Fruit fly (Drosophila melanogaster) whole organism, embryonic: ENCODE results near the gene HIPP1.
A peak's percentile ranks its signal among the peaks of the same experiment; 100 is the strongest.

Experiments used
- Ada2b ChIP-seq: fragments of 200-800 bp; sonication (Bioruptor generic); IDR thresholded peaks from 2 replicates; pipeline ENCODE4 v1.3.6; 2022; ENCODE audit warnings: missing biosample characterization, missing genetic modification characterization
- BEAF-32 ChIP-seq: fragments of 200-800 bp; sonication (Bioruptor generic); optimal IDR thresholded peaks from 3 replicates; lab custom pipeline; 2017; ENCODE audit warnings: missing biosample characterization, missing genetic modification characterization, mild to moderate bottlenecking, moderate library complexity, missing genetic modification reagents
- Bteb2 ChIP-seq: fragments of 200-800 bp; sonication (Bioruptor generic); optimal IDR thresholded peaks from 2 replicates; lab custom pipeline; 2016; ENCODE audit warnings: missing biosample characterization, missing genetic modification characterization
- C15 ChIP-seq: fragments of 200-800 bp; sonication (Bioruptor generic); IDR thresholded peaks from 3 replicates; pipeline ENCODE4 v1.3.6; 2022; ENCODE audit warnings: missing biosample characterization, missing genetic modification characterization
- CG10147 ChIP-seq: fragments of 200-800 bp; sonication (Bioruptor generic); optimal IDR thresholded peaks from 2 replicates; lab custom pipeline; 2019; ENCODE audit warnings: missing biosample characterization, mild to moderate bottlenecking, missing genetic modification characterization, moderate library complexity
- CG11504 ChIP-seq: fragments of 200-800 bp; sonication (Bioruptor generic); optimal IDR thresholded peaks from 3 replicates; lab custom pipeline; 2019; ENCODE audit warnings: missing biosample characterization, mild to moderate bottlenecking, missing genetic modification characterization, moderate library complexity
- CG12155 ChIP-seq: fragments of 200-800 bp; sonication (Bioruptor generic); optimal IDR thresholded peaks from 3 replicates; lab custom pipeline; 2016; ENCODE audit warnings: missing biosample characterization, missing genetic modification characterization
- CG12942 ChIP-seq: fragments of 200-800 bp; sonication (Bioruptor generic); optimal IDR thresholded peaks from 3 replicates; lab custom pipeline; 2016; ENCODE audit warnings: missing biosample characterization, missing genetic modification characterization
- CG14710 ChIP-seq: fragments of 200-800 bp; sonication (Bioruptor generic); optimal IDR thresholded peaks from 3 replicates; lab custom pipeline; 2019; ENCODE audit warnings: missing biosample characterization, mild to moderate bottlenecking, missing genetic modification characterization, moderate library complexity
- CG17361 ChIP-seq: fragments of 200-800 bp; sonication (Bioruptor generic); IDR thresholded peaks from 3 replicates; pipeline ENCODE4 v1.3.6; 2022; ENCODE audit warnings: missing biosample characterization, missing genetic modification characterization
- CG1832 ChIP-seq: fragments of 200-800 bp; sonication (Bioruptor generic); optimal IDR thresholded peaks from 2 replicates; lab custom pipeline; 2017; ENCODE audit warnings: missing biosample characterization, mild to moderate bottlenecking, missing genetic modification characterization, inconsistent platforms
- CG33557 ChIP-seq: fragments of 200-800 bp; sonication (Bioruptor generic); optimal IDR thresholded peaks from 2 replicates; lab custom pipeline; 2019; ENCODE audit warnings: missing biosample characterization, mild to moderate bottlenecking, missing genetic modification characterization, moderate library complexity
- CG34376 ChIP-seq: fragments of 200-800 bp; sonication (Bioruptor generic); optimal IDR thresholded peaks from 2 replicates; lab custom pipeline; 2018; ENCODE audit warnings: missing biosample characterization, mild to moderate bottlenecking, missing genetic modification characterization
- CG5245 ChIP-seq: fragments of 200-800 bp; sonication (Bioruptor generic); optimal IDR thresholded peaks from 3 replicates; lab custom pipeline; 2016; ENCODE audit warnings: missing biosample characterization, missing genetic modification characterization
- CG6689 ChIP-seq: fragments of 200-800 bp; sonication (Bioruptor generic); IDR thresholded peaks from 2 replicates; pipeline ENCODE4 v1.3.6; 2022; ENCODE audit warnings: missing biosample characterization, missing genetic modification characterization
- CG7271 ChIP-seq: fragments of 200-800 bp; sonication (Bioruptor generic); optimal IDR thresholded peaks from 2 replicates; lab custom pipeline; 2018; ENCODE audit warnings: missing biosample characterization, mild to moderate bottlenecking, missing genetic modification characterization, moderate library complexity
- CG7556 ChIP-seq: fragments of 200-800 bp; sonication (Bioruptor generic); optimal IDR thresholded peaks from 2 replicates; lab custom pipeline; 2017; ENCODE audit warnings: missing biosample characterization, mild to moderate bottlenecking, missing genetic modification characterization
- Chrac-16 ChIP-seq: fragments of 200-800 bp; sonication (Bioruptor generic); optimal IDR thresholded peaks from 3 replicates; lab custom pipeline; 2016; ENCODE audit warnings: missing biosample characterization, missing genetic modification characterization
- D ChIP-seq, 2 experiments: fragments of 200-800 bp in 1 of 2; fragments of >200 bp in 1 of 2; sonication (Bioruptor generic) in 1 of 2; optimal IDR thresholded peaks; 2 replicates in 1 of 2; 3 replicates in 1 of 2; lab custom pipeline; 2017; ENCODE audit warnings: mild to moderate bottlenecking in 1 of 2, missing biosample characterization in 1 of 2, missing genetic modification characterization in 1 of 2, missing genetic modification reagents in 1 of 2
- Dad ChIP-seq: fragments of 200-800 bp; sonication (Bioruptor generic); optimal IDR thresholded peaks from 3 replicates; lab custom pipeline; 2016; ENCODE audit warnings: missing biosample characterization, missing genetic modification characterization
- Doc2 ChIP-seq: fragments of 200-800 bp; sonication (Bioruptor generic); IDR thresholded peaks from 2 replicates; pipeline ENCODE4 v1.3.6; 2022; ENCODE audit warnings: missing biosample characterization, missing genetic modification characterization
- Fer1 ChIP-seq: fragments of 200-800 bp; sonication (Bioruptor generic); optimal IDR thresholded peaks from 2 replicates; lab custom pipeline; 2017; ENCODE audit warnings: missing biosample characterization, mild to moderate bottlenecking, missing genetic modification characterization
- HLHmδ ChIP-seq: fragments of 200-800 bp; sonication (Bioruptor generic); optimal IDR thresholded peaks from 2 replicates; lab custom pipeline; 2018; ENCODE audit warnings: missing biosample characterization, mild to moderate bottlenecking, missing genetic modification characterization, moderate library complexity
- Hand ChIP-seq: fragments of 200-800 bp; sonication (Bioruptor generic); optimal IDR thresholded peaks from 2 replicates; lab custom pipeline; 2017; ENCODE audit warnings: mild to moderate bottlenecking, missing biosample characterization, missing genetic modification reagents, missing genetic modification characterization
- MTF-1 ChIP-seq: fragments of 200-800 bp; sonication (Bioruptor generic); optimal IDR thresholded peaks from 2 replicates; lab custom pipeline; 2018; ENCODE audit warnings: missing biosample characterization, mild to moderate bottlenecking, missing genetic modification characterization, borderline replicate concordance
- Poxn ChIP-seq: fragments of 200-800 bp; sonication (Bioruptor generic); IDR thresholded peaks from 2 replicates; pipeline ENCODE4 v1.3.6; 2022; ENCODE audit warnings: missing biosample characterization, missing genetic modification characterization
- Xrp1 ChIP-seq: fragments of 200-800 bp; sonication (Bioruptor generic); IDR thresholded peaks from 2 replicates; pipeline ENCODE4 v1.3.6; 2022; ENCODE audit warnings: missing biosample characterization, missing genetic modification characterization
- br ChIP-seq: fragments of >200 bp; optimal IDR thresholded peaks from 2 replicates; lab custom pipeline; 2017
- cas ChIP-seq: fragments of 200-800 bp; sonication (Bioruptor generic); IDR thresholded peaks from 2 replicates; pipeline ENCODE4 v1.3.6; 2022; ENCODE audit warnings: missing biosample characterization, missing genetic modification characterization
- caup ChIP-seq: fragments of 200-800 bp; sonication (Bioruptor generic); optimal IDR thresholded peaks from 3 replicates; lab custom pipeline; 2017; ENCODE audit warnings: missing biosample characterization, mild to moderate bottlenecking, missing genetic modification characterization, moderate library complexity; ENCODE audit not compliant: severe bottlenecking
- cwo ChIP-seq: fragments of 200-800 bp; sonication (Bioruptor generic); optimal IDR thresholded peaks from 3 replicates; lab custom pipeline; 2017; ENCODE audit warnings: missing biosample characterization, missing genetic modification characterization, mild to moderate bottlenecking, moderate library complexity, missing genetic modification reagents
- dysf ChIP-seq: fragments of 200-800 bp; sonication (Bioruptor generic); IDR thresholded peaks from 3 replicates; pipeline ENCODE4 v1.3.6; 2022; ENCODE audit warnings: missing biosample characterization, missing genetic modification characterization
- eyg ChIP-seq: fragments of 200-800 bp; sonication (Bioruptor generic); optimal IDR thresholded peaks from 3 replicates; lab custom pipeline; 2016; ENCODE audit warnings: missing biosample characterization, missing genetic modification characterization
- ind ChIP-seq: fragments of 200-800 bp; sonication (Bioruptor generic); optimal IDR thresholded peaks from 3 replicates; lab custom pipeline; 2016; ENCODE audit warnings: missing biosample characterization, missing genetic modification characterization
- kah ChIP-seq: fragments of 200-800 bp; sonication (Bioruptor generic); optimal IDR thresholded peaks from 2 replicates; lab custom pipeline; 2018; ENCODE audit warnings: missing biosample characterization, mild to moderate bottlenecking, missing genetic modification characterization
- kay ChIP-seq: fragments of 200-800 bp; sonication (Bioruptor generic); optimal IDR thresholded peaks from 2 replicates; lab custom pipeline; 2016; ENCODE audit warnings: missing biosample characterization, missing genetic modification characterization
- lov ChIP-seq, 2 experiments: fragments of 200-800 bp in 1 of 2; fragments of >200 bp in 1 of 2; sonication (Bioruptor generic) in 1 of 2; IDR thresholded peaks in 1 of 2; optimal IDR thresholded peaks in 1 of 2; 2 replicates in 1 of 2; 3 replicates in 1 of 2; pipeline versions ENCODE4 v1.3.6 to Lab custom; 2017 to 2022; ENCODE audit warnings: missing biosample characterization in 1 of 2, missing genetic modification characterization in 1 of 2
- mirr ChIP-seq: fragments of 200-800 bp; sonication (Bioruptor generic); optimal IDR thresholded peaks from 3 replicates; lab custom pipeline; 2018; ENCODE audit warnings: missing biosample characterization, mild to moderate bottlenecking, missing genetic modification characterization
- nom ChIP-seq: fragments of 200-800 bp; sonication (Bioruptor generic); optimal IDR thresholded peaks from 2 replicates; lab custom pipeline; 2017; ENCODE audit warnings: missing biosample characterization, missing genetic modification characterization, mild to moderate bottlenecking, moderate library complexity, missing genetic modification reagents
- oc ChIP-seq: fragments of 200-800 bp; sonication (Bioruptor generic); optimal IDR thresholded peaks from 2 replicates; lab custom pipeline; 2018; ENCODE audit warnings: missing biosample characterization, mild to moderate bottlenecking, missing genetic modification characterization, moderate library complexity
- odd ChIP-seq: fragments of 200-800 bp; sonication (Bioruptor generic); optimal IDR thresholded peaks from 2 replicates; lab custom pipeline; 2017; ENCODE audit warnings: missing biosample characterization, mild to moderate bottlenecking, missing genetic modification characterization
- pb ChIP-seq: fragments of 200-800 bp; sonication (Bioruptor generic); optimal IDR thresholded peaks from 3 replicates; lab custom pipeline; 2016; ENCODE audit warnings: missing biosample characterization, missing genetic modification characterization
- pfk ChIP-seq: fragments of 200-800 bp; sonication (Bioruptor generic); optimal IDR thresholded peaks from 2 replicates; lab custom pipeline; 2018; ENCODE audit warnings: missing biosample characterization, mild to moderate bottlenecking, missing genetic modification characterization, moderate library complexity
- pzg ChIP-seq: fragments of 200-800 bp; sonication (Bioruptor generic); optimal IDR thresholded peaks from 3 replicates; lab custom pipeline; 2018; ENCODE audit warnings: missing biosample characterization, mild to moderate bottlenecking, missing genetic modification characterization, moderate library complexity
- rib ChIP-seq: fragments of 200-800 bp; sonication (Bioruptor generic); IDR thresholded peaks from 2 replicates; pipeline ENCODE4 v1.3.6; 2022; ENCODE audit warnings: missing biosample characterization, missing genetic modification characterization
- ro ChIP-seq: fragments of 200-800 bp; sonication (Bioruptor generic); IDR thresholded peaks from 2 replicates; pipeline ENCODE4 v1.3.6; 2022; ENCODE audit warnings: missing biosample characterization, missing genetic modification characterization
- slp2 ChIP-seq: fragments of 200-800 bp; sonication (Bioruptor generic); optimal IDR thresholded peaks from 2 replicates; lab custom pipeline; 2016; ENCODE audit warnings: missing biosample characterization, missing genetic modification characterization
- stc ChIP-seq: fragments of 200-800 bp; sonication (Bioruptor generic); IDR thresholded peaks from 2 replicates; pipeline ENCODE4 v1.3.6; 2022; ENCODE audit warnings: missing biosample characterization, missing genetic modification characterization
- unpg ChIP-seq: fragments of 200-800 bp; sonication (Bioruptor generic); optimal IDR thresholded peaks from 3 replicates; lab custom pipeline; 2018; ENCODE audit warnings: missing biosample characterization, mild to moderate bottlenecking, missing genetic modification characterization, moderate library complexity

Gene HIPP1

DNA sequence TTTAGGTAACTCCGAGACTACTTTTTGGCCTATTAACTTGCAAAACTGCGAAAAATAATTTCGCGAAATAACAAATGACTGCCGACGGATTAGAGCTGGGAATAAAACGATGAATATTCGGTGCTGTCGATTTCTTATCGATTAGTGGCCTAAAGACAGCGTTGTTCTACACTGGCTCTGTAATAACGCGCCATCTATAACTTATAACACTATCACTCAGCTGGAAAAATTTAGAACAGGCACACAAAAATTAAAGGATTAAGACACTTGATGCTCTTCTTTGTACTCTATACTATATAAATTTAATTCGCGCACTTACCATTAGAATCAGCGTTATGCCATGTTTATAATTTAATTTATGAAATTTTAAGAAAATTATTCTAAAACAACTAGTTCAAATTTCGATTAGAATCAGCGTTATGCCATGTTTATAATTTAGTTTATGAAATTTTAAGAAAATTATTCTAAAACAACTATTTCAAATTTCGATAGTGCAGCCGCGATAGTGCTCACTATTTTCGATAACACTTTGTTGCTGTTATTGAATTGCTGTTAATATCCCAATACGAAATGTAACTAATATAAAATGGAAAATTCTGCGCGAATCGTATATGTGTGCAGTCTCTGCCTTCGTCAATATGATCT is 32.1 kb downstream of the HIPP1 start, which contains the start of the genes CSN3 and CG11456 (continued):
- TF ChIP-seq CG17361 (GFP tag; lab: Robert Waterston, UW) (no peak), CG11504 (tag; lab: Kevin White, UChicago) (no peak), Chrac-16 (GFP tag; lab: Kevin White, UChicago) (peak; percentile 43), CG33557 (GFP tag; lab: Kevin White, UChicago) (no peak), ind (GFP tag; lab: Kevin White, UChicago) (peak; percentile 56), CG5245 (GFP tag; lab: Kevin White, UChicago) (peak; percentile 34), cwo (no peak), br (no peak), caup (GFP tag; lab: Kevin White, UChicago) (peak; percentile 46), Ada2b (GFP tag; lab: Robert Waterston, UW) (peak; percentile 39; the same call in 1 of the 2 replicates), oc (tag; lab: Kevin White, UChicago) (peak; percentile 28), CG34376 (GFP tag; lab: Kevin White, UChicago) (no peak), D (optimal IDR thresholded peaks at IDR 0.05; lab: Kevin White, UChicago) (no peak), D (GFP tag; optimal IDR thresholded peaks at IDR 0.05; lab: Kevin White, UChicago) (no peak), eyg (GFP tag; lab: Kevin White, UChicago) (no peak), MTF-1 (GFP tag; lab: Kevin White, UChicago) (no peak), slp2 (peak; percentile 34), cas (GFP tag; lab: Robert Waterston, UW) (no peak), CG10147 (no peak), kay (GFP tag; lab: Kevin White, UChicago) (peak; percentile 32), ro (no peak), CG6689 (GFP tag; lab: Robert Waterston, UW) (no peak), pb (no peak), CG14710 (tag; lab: Kevin White, UChicago) (peak; percentile 60), CG12942 (peak; percentile 15), mirr (GFP tag; lab: Kevin White, UChicago) (no peak), CG1832 (GFP tag; lab: Kevin White, UChicago) (no peak), lov (optimal IDR thresholded peaks at IDR 0.05; lab: Kevin White, UChicago) (no peak), lov (GFP tag; IDR thresholded peaks at IDR 0.05; lab: Robert Waterston, UW) (no peak), Doc2 (GFP tag; lab: Robert Waterston, UW) (no peak), Fer1 (GFP tag; lab: Kevin White, UChicago) (no peak), odd (GFP tag; lab: Kevin White, UChicago) (no peak), kah (GFP tag; lab: Kevin White, UChicago) (no peak), Xrp1 (peak; percentile 52), unpg (GFP tag; lab: Kevin White, UChicago) (no peak), Poxn (GFP tag; lab: Robert Waterston, UW) (no peak), CG7556 (no peak), rib (GFP tag; lab: Robert Waterston, UW) (peak; percentile 82), Dad (GFP tag; lab: Kevin White, UChicago) (peak; percentile 32), Bteb2 (peak; percentile 49), pfk (no peak), BEAF-32 (peak; percentile 74), pzg (GFP tag; lab: Kevin White, UChicago) (peak; percentile 86), CG12155 (GFP tag; lab: Kevin White, UChicago) (peak; percentile 64), C15 (no peak), HLHmδ (GFP tag; lab: Kevin White, UChicago) (no peak), nom (GFP tag; lab: Kevin White, UChicago) (no peak), Hand (GFP tag; lab: Kevin White, UChicago) (no peak), stc (GFP tag; lab: Robert Waterston, UW) (no peak), dysf (GFP tag; lab: Robert Waterston, UW) (no peak; the same call in 2 of the 3 replicates), CG7271 (tag; lab: Kevin White, UChicago) (no peak)
